Fruit fly (Drosophila melanogaster) whole organism, embryonic: Measurements from ENCODE around the gene TM9SF3.
A peak's percentile ranks its signal among the peaks of the same experiment; 100 is the strongest.

Experiments used
- BEAF-32 ChIP-seq: fragments of 200-800 bp; sonication (Bioruptor generic); optimal IDR thresholded peaks from 3 replicates; lab custom pipeline; 2017; ENCODE audit warnings: missing biosample characterization, missing genetic modification characterization, mild to moderate bottlenecking, moderate library complexity, missing genetic modification reagents
- CG1233 ChIP-seq: fragments of 200-800 bp; sonication (Bioruptor generic); optimal IDR thresholded peaks from 4 replicates; lab custom pipeline; 2018; ENCODE audit warnings: missing biosample characterization, mild to moderate bottlenecking, missing genetic modification characterization
- CG13287 ChIP-seq: fragments of 200-800 bp; sonication (Bioruptor generic); IDR thresholded peaks from 2 replicates; pipeline ENCODE4 v1.3.6; 2022; ENCODE audit warnings: missing biosample characterization, missing genetic modification characterization; ENCODE audit not compliant: partially characterized antibody
- CG14667 ChIP-seq: fragments of 200-800 bp; sonication (Bioruptor generic); IDR thresholded peaks from 2 replicates; pipeline ENCODE4 v1.3.6; 2022; ENCODE audit warnings: missing biosample characterization, missing genetic modification characterization
- CG14860 ChIP-seq: fragments of 200-800 bp; sonication (Bioruptor generic); IDR thresholded peaks from 3 replicates; pipeline ENCODE4 v1.3.6; 2022; ENCODE audit warnings: missing biosample characterization, missing genetic modification characterization; ENCODE audit not compliant: partially characterized antibody
- CG17912 ChIP-seq: fragments of 200-800 bp; sonication (Bioruptor generic); optimal IDR thresholded peaks from 2 replicates; lab custom pipeline; 2018; ENCODE audit warnings: missing biosample characterization, mild to moderate bottlenecking, missing genetic modification characterization
- CG18599 ChIP-seq: fragments of 200-800 bp; sonication (Bioruptor generic); optimal IDR thresholded peaks from 3 replicates; lab custom pipeline; 2017; ENCODE audit warnings: missing biosample characterization, missing genetic modification characterization, mild to moderate bottlenecking, moderate library complexity, missing genetic modification reagents
- CG2116 ChIP-seq: fragments of 200-800 bp; sonication (Bioruptor generic); optimal IDR thresholded peaks from 3 replicates; lab custom pipeline; 2018; ENCODE audit warnings: missing biosample characterization, mild to moderate bottlenecking, missing genetic modification characterization
- CG3163 ChIP-seq: fragments of 200-800 bp; sonication (Bioruptor generic); optimal IDR thresholded peaks from 3 replicates; lab custom pipeline; 2016; ENCODE audit warnings: missing biosample characterization, missing genetic modification characterization
- CG34224 ChIP-seq: fragments of 200-800 bp; sonication (Bioruptor generic); IDR thresholded peaks from 3 replicates; pipeline ENCODE4 v1.3.6; 2022; ENCODE audit warnings: missing biosample characterization, missing genetic modification characterization; ENCODE audit not compliant: partially characterized antibody
- CG42726 ChIP-seq: fragments of 200-800 bp; sonication (Bioruptor generic); IDR thresholded peaks from 2 replicates; pipeline ENCODE4 v1.3.6; 2022; ENCODE audit warnings: missing biosample characterization, missing genetic modification characterization; ENCODE audit not compliant: partially characterized antibody
- CG4424 ChIP-seq: fragments of 200-800 bp; sonication (Bioruptor generic); optimal IDR thresholded peaks from 3 replicates; lab custom pipeline; 2016; ENCODE audit warnings: missing biosample characterization, missing genetic modification characterization
- CG6175 ChIP-seq: fragments of 200-800 bp; sonication (Bioruptor generic); IDR thresholded peaks from 3 replicates; pipeline ENCODE4 v1.3.6; 2022; ENCODE audit warnings: missing biosample characterization, missing genetic modification characterization
- CG6654 ChIP-seq: fragments of 200-800 bp; sonication (Bioruptor generic); optimal IDR thresholded peaks from 2 replicates; lab custom pipeline; 2017; ENCODE audit warnings: missing biosample characterization, mild to moderate bottlenecking, missing genetic modification characterization
- CG7987 ChIP-seq: fragments of 200-800 bp; sonication (Bioruptor generic); optimal IDR thresholded peaks from 2 replicates; lab custom pipeline; 2018; ENCODE audit warnings: missing biosample characterization, mild to moderate bottlenecking, missing genetic modification characterization, moderate library complexity
- CG8388 ChIP-seq: fragments of 200-800 bp; sonication (Bioruptor generic); optimal IDR thresholded peaks from 2 replicates; lab custom pipeline; 2019; ENCODE audit warnings: missing biosample characterization, mild to moderate bottlenecking, missing genetic modification characterization, moderate library complexity
- CHES-1-like ChIP-seq: fragments of 200-800 bp; sonication (Bioruptor generic); optimal IDR thresholded peaks from 2 replicates; lab custom pipeline; 2016; ENCODE audit warnings: missing biosample characterization, missing genetic modification characterization
- Chrac-16 ChIP-seq: fragments of 200-800 bp; sonication (Bioruptor generic); optimal IDR thresholded peaks from 3 replicates; lab custom pipeline; 2016; ENCODE audit warnings: missing biosample characterization, missing genetic modification characterization
- Dll ChIP-seq: fragments of 200-800 bp; sonication (Bioruptor generic); IDR thresholded peaks from 4 replicates; pipeline ENCODE4 v1.3.6; 2022; ENCODE audit warnings: missing biosample characterization, missing genetic modification characterization; ENCODE audit not compliant: partially characterized antibody
- H15 ChIP-seq: fragments of 200-800 bp; sonication (Bioruptor generic); IDR thresholded peaks from 3 replicates; pipeline ENCODE4 v1.3.6; 2022; ENCODE audit warnings: missing biosample characterization, missing genetic modification characterization
- Hand ChIP-seq: fragments of 200-800 bp; sonication (Bioruptor generic); optimal IDR thresholded peaks from 2 replicates; lab custom pipeline; 2017; ENCODE audit warnings: mild to moderate bottlenecking, missing biosample characterization, missing genetic modification reagents, missing genetic modification characterization
- HmgD ChIP-seq: fragments of 200-800 bp; sonication (Bioruptor generic); optimal IDR thresholded peaks from 3 replicates; lab custom pipeline; 2016; ENCODE audit warnings: missing biosample characterization, missing genetic modification characterization
- Hr51 ChIP-seq, 2 experiments: fragments of 200-800 bp; sonication (Bioruptor generic); optimal IDR thresholded peaks; 2 replicates in 1 of 2; 3 replicates in 1 of 2; lab custom pipeline; 2016 to 2018; ENCODE audit warnings: missing biosample characterization in 2 of 2, missing genetic modification characterization in 2 of 2, mild to moderate bottlenecking in 1 of 2, moderate library complexity in 1 of 2
- Hr78 ChIP-seq, 2 experiments: fragments of 200-800 bp in 1 of 2; fragments of >200 bp in 1 of 2; sonication (Bioruptor generic) in 1 of 2; optimal IDR thresholded peaks; 2 replicates each; lab custom pipeline; 2017 to 2019; ENCODE audit warnings: missing biosample characterization in 2 of 2, missing genetic modification characterization in 2 of 2, mild to moderate bottlenecking in 1 of 2, moderate library complexity in 1 of 2
- Lhr ChIP-seq: fragments of 200-800 bp; sonication (Bioruptor generic); optimal IDR thresholded peaks from 3 replicates; lab custom pipeline; 2017; ENCODE audit warnings: mild to moderate bottlenecking, missing biosample characterization, missing genetic modification reagents, missing genetic modification characterization
- Lim3 ChIP-seq: fragments of 200-800 bp; sonication (Bioruptor generic); IDR thresholded peaks from 2 replicates; pipeline ENCODE4 v1.3.6; 2022; ENCODE audit warnings: missing biosample characterization, missing genetic modification characterization
- Med ChIP-seq: fragments of 200-800 bp; sonication (Bioruptor generic); peaks from one replicate; lab custom pipeline; 2016; ENCODE audit warnings: missing biosample characterization, missing genetic modification characterization, mild to moderate bottlenecking, inconsistent platforms, moderate library complexity
- NfI ChIP-seq: fragments of 200-800 bp; sonication (Bioruptor generic); optimal IDR thresholded peaks from 3 replicates; lab custom pipeline; 2018; ENCODE audit warnings: missing biosample characterization, mild to moderate bottlenecking, missing genetic modification characterization, moderate library complexity
- Oli ChIP-seq: fragments of 200-800 bp; sonication (Bioruptor generic); optimal IDR thresholded peaks from 2 replicates; lab custom pipeline; 2018; ENCODE audit warnings: missing biosample characterization, mild to moderate bottlenecking, missing genetic modification characterization, moderate library complexity
- Xrp1 ChIP-seq: fragments of 200-800 bp; sonication (Bioruptor generic); IDR thresholded peaks from 2 replicates; pipeline ENCODE4 v1.3.6; 2022; ENCODE audit warnings: missing biosample characterization, missing genetic modification characterization
- aop ChIP-seq: fragments of 200-800 bp; sonication (Bioruptor generic); IDR thresholded peaks from 2 replicates; pipeline ENCODE4 v1.3.6; 2022; ENCODE audit warnings: missing biosample characterization, missing genetic modification characterization
- ash1 ChIP-seq: fragments of 200-800 bp; sonication (Bioruptor generic); optimal IDR thresholded peaks from 2 replicates; lab custom pipeline; 2018; ENCODE audit warnings: missing biosample characterization, mild to moderate bottlenecking, missing genetic modification characterization
- dan ChIP-seq: fragments of 200-800 bp; sonication (Bioruptor generic); IDR thresholded peaks from 2 replicates; pipeline ENCODE4 v1.3.6; 2022; ENCODE audit warnings: missing biosample characterization, missing genetic modification characterization
- dm ChIP-seq: fragments of 200-800 bp; sonication (Bioruptor generic); optimal IDR thresholded peaks from 3 replicates; lab custom pipeline; 2016; ENCODE audit warnings: missing biosample characterization, missing genetic modification characterization
- hkb ChIP-seq, 2 experiments: fragments of 200-800 bp in 1 of 2; fragments of >200 bp in 1 of 2; sonication (Bioruptor generic) in 1 of 2; IDR thresholded peaks in 1 of 2; optimal IDR thresholded peaks in 1 of 2; 2 replicates each; pipeline versions ENCODE4 v1.3.6 to Lab custom; 2017 to 2022; ENCODE audit warnings: missing biosample characterization in 1 of 2, missing genetic modification characterization in 1 of 2
- jing ChIP-seq: fragments of 200-800 bp; sonication (Bioruptor generic); optimal IDR thresholded peaks from 2 replicates; lab custom pipeline; 2018; ENCODE audit warnings: missing biosample characterization, mild to moderate bottlenecking, missing genetic modification characterization
- mld ChIP-seq: fragments of 200-800 bp; sonication (Bioruptor generic); IDR thresholded peaks from 3 replicates; pipeline ENCODE4 v1.3.6; 2022; ENCODE audit warnings: missing biosample characterization, missing genetic modification characterization; ENCODE audit not compliant: partially characterized antibody
- nom ChIP-seq: fragments of 200-800 bp; sonication (Bioruptor generic); optimal IDR thresholded peaks from 2 replicates; lab custom pipeline; 2017; ENCODE audit warnings: missing biosample characterization, missing genetic modification characterization, mild to moderate bottlenecking, moderate library complexity, missing genetic modification reagents
- odd ChIP-seq: fragments of 200-800 bp; sonication (Bioruptor generic); optimal IDR thresholded peaks from 2 replicates; lab custom pipeline; 2017; ENCODE audit warnings: missing biosample characterization, mild to moderate bottlenecking, missing genetic modification characterization
- otp ChIP-seq: fragments of 200-800 bp; sonication (Bioruptor generic); IDR thresholded peaks from 3 replicates; pipeline ENCODE4, ENCODE4 v1.3.6; 2022; ENCODE audit warnings: missing biosample characterization, missing genetic modification characterization
- psq ChIP-seq: fragments of 200-800 bp; sonication (Bioruptor generic); optimal IDR thresholded peaks from 2 replicates; lab custom pipeline; 2017; ENCODE audit warnings: missing biosample characterization, missing genetic modification characterization
- pzg ChIP-seq: fragments of 200-800 bp; sonication (Bioruptor generic); optimal IDR thresholded peaks from 3 replicates; lab custom pipeline; 2018; ENCODE audit warnings: missing biosample characterization, mild to moderate bottlenecking, missing genetic modification characterization, moderate library complexity
- ro ChIP-seq: fragments of 200-800 bp; sonication (Bioruptor generic); IDR thresholded peaks from 2 replicates; pipeline ENCODE4 v1.3.6; 2022; ENCODE audit warnings: missing biosample characterization, missing genetic modification characterization
- sc ChIP-seq, 3 experiments: fragments of >200 bp in 2 of 3; fragments of 200-800 bp in 1 of 3; sonication (Bioruptor generic) in 1 of 3; optimal IDR thresholded peaks; 2 replicates in 2 of 3; 3 replicates in 1 of 3; lab custom pipeline; 2017; ENCODE audit warnings: mild to moderate bottlenecking in 1 of 3, missing biosample characterization in 1 of 3, missing genetic modification characterization in 1 of 3, missing genetic modification reagents in 1 of 3
- sna ChIP-seq: fragments of 200-800 bp; sonication (Bioruptor generic); IDR thresholded peaks from 2 replicates; pipeline ENCODE4 v1.3.6; 2022; ENCODE audit warnings: missing biosample characterization, missing genetic modification characterization; ENCODE audit not compliant: partially characterized antibody
- tgo ChIP-seq: fragments of 200-800 bp; sonication (Bioruptor generic); IDR thresholded peaks from 3 replicates; pipeline ENCODE4 v1.3.6; 2022; ENCODE audit warnings: missing biosample characterization, missing genetic modification characterization
- tup ChIP-seq: fragments of 200-800 bp; sonication (Bioruptor generic); optimal IDR thresholded peaks from 2 replicates; lab custom pipeline; 2016; ENCODE audit warnings: missing biosample characterization, mild to moderate bottlenecking, missing genetic modification characterization, moderate library complexity
- yki ChIP-seq: fragments of >200 bp; optimal IDR thresholded peaks from 3 replicates; lab custom pipeline; 2018
- zfh1 ChIP-seq: fragments of 200-800 bp; sonication (Bioruptor generic); IDR thresholded peaks from 3 replicates; pipeline ENCODE4 v1.3.6; 2022; ENCODE audit warnings: missing biosample characterization, missing genetic modification characterization

TM9SF3 gene

DNA sequence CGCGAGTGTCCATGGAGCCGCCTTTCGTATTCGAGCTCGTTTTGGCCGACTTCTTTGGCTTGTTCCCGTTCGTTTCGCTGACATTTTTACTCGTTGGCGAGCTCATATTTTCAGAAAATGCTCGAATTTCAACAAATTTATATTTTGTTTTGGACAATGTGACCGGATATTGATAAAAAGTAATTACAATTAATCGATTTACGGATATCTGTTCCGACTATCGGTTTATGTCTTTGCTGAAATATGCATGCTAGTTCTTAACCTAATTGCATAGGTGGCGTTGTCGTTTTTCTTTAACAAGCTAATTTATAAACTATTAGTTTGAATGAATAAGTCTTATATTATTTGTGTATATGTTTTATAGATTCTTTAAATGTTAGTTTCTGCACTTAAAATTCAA, 4.3 kb upstream of the TM9SF3 start, which contains the start of gene Eaf6 (continued):
- TF ChIP-seq dm (GFP tag; lab: Kevin White, UChicago), result no peak
- no peak for TF ChIP-seq Oli (tag; lab: Kevin White, UChicago)
- TF ChIP-seq jing (GFP tag; lab: Kevin White, UChicago), result no peak
- no peak for TF ChIP-seq zfh1
- TF ChIP-seq CG14667, result no peak
- no peak for TF ChIP-seq Chrac-16 (GFP tag; lab: Kevin White, UChicago)
- TF ChIP-seq nom (GFP tag; lab: Kevin White, UChicago), result no peak
- peak; percentile 62 for TF ChIP-seq CG13287
- TF ChIP-seq yki (lab: Kevin White, UChicago), result no peak
- no peak for TF ChIP-seq ro
- no peak for TF ChIP-seq ash1 (GFP tag; lab: Kevin White, UChicago)
- TF ChIP-seq CG1233 (GFP tag; lab: Kevin White, UChicago), result no peak
- TF ChIP-seq CG6654 (GFP tag; lab: Kevin White, UChicago), result no peak
- TF ChIP-seq dan, result no peak
- no peak for TF ChIP-seq otp (GFP tag; lab: Robert Waterston, UW)
- no peak for TF ChIP-seq sc (optimal IDR thresholded peaks at IDR 0.05; lab: Kevin White, UChicago)
- no peak for TF ChIP-seq sc (GFP tag; optimal IDR thresholded peaks at IDR 0.05; lab: Kevin White, UChicago)
- no peak for TF ChIP-seq CG7987 (GFP tag; lab: Kevin White, UChicago)
- no peak for TF ChIP-seq hkb (optimal IDR thresholded peaks at IDR 0.05; lab: Kevin White, UChicago)
- TF ChIP-seq hkb (GFP tag; IDR thresholded peaks at IDR 0.05; lab: Robert Waterston, UW), result no peak
- TF ChIP-seq CG8388 (GFP tag; lab: Kevin White, UChicago), result no peak
- TF ChIP-seq psq (GFP tag; lab: Kevin White, UChicago), result no peak
- TF ChIP-seq Xrp1 (GFP tag; lab: Robert Waterston, UW), result no peak
- TF ChIP-seq CG3163 (GFP tag; lab: Kevin White, UChicago), result no peak
- no peak for TF ChIP-seq CG17912 (GFP tag; lab: Kevin White, UChicago)
- no peak for TF ChIP-seq CG6175
- no peak for TF ChIP-seq aop (GFP tag; lab: Robert Waterston, UW)
- TF ChIP-seq Hr78 (GFP tag; optimal IDR thresholded peaks at IDR 0.05; lab: Kevin White, UChicago), result no peak
- TF ChIP-seq tgo (GFP tag; lab: Robert Waterston, UW), result no peak
- no peak for TF ChIP-seq CG14860 (GFP tag; lab: Robert Waterston, UW)
- TF ChIP-seq Dll, result peak; percentile 53; the same call in 2 of the 4 replicates
- no peak for TF ChIP-seq Hr51 (GFP tag; optimal IDR thresholded peaks at IDR 0.05; lab: Kevin White, UChicago)
- TF ChIP-seq CHES-1-like (GFP tag; lab: Kevin White, UChicago), result peak; percentile 13
- TF ChIP-seq pzg (GFP tag; lab: Kevin White, UChicago), result peak; percentile 70
- TF ChIP-seq CG18599 (GFP tag; lab: Kevin White, UChicago), result no peak
- TF ChIP-seq odd (GFP tag; lab: Kevin White, UChicago), result no peak
- TF ChIP-seq tup, result no peak
- no peak for TF ChIP-seq Hand
- peak; percentile 33; the same call in 1 of the 3 replicates for TF ChIP-seq CG34224 (GFP tag; lab: Robert Waterston, UW)
- TF ChIP-seq Lhr, result peak; percentile 53
- no peak for TF ChIP-seq sna (GFP tag; lab: Robert Waterston, UW)
- TF ChIP-seq CG42726 (GFP tag; lab: Robert Waterston, UW), result no peak
- TF ChIP-seq Med, result peak; percentile 45
- peak; percentile 59 for TF ChIP-seq BEAF-32
- TF ChIP-seq HmgD (GFP tag; lab: Kevin White, UChicago), result no peak
- peak; percentile 72 for TF ChIP-seq CG2116 (GFP tag; lab: Kevin White, UChicago)
- TF ChIP-seq NfI (GFP tag; lab: Kevin White, UChicago), result no peak
- TF ChIP-seq CG4424, result no peak
- TF ChIP-seq Lim3 (GFP tag; lab: Robert Waterston, UW), result no peak
- TF ChIP-seq mld (GFP tag; lab: Robert Waterston, UW), result no peak
- no peak for TF ChIP-seq H15 (GFP tag; lab: Robert Waterston, UW)
